Worm (Caenorhabditis elegans) whole organism, L3 larva: ENCODE results near the gene egl-4.

ENCODE experiments used
- aly-2 ChIP-seq: fragments of 150-350 bp; optimal IDR thresholded peaks from 2 replicates; lab custom pipeline; 2014; ENCODE audit warnings: missing biosample characterization, missing genetic modification characterization
- ceh-16 ChIP-seq: sonication (generic microtip); optimal IDR thresholded peaks from 2 replicates; lab custom pipeline; 2017; ENCODE audit warnings: missing biosample characterization, missing genetic modification characterization
- ceh-82 ChIP-seq: fragments of 150-350 bp; optimal IDR thresholded peaks from 2 replicates; lab custom pipeline; 2014; ENCODE audit warnings: missing biosample characterization, missing genetic modification characterization
- elt-3 ChIP-seq, 3 experiments: fragments of 150-350 bp in 1 of 3; sonication (generic microtip) in 2 of 3; optimal IDR thresholded peaks; 2 replicates in 2 of 3; 4 replicates in 1 of 3; lab custom pipeline; 2014 to 2017; ENCODE audit warnings: missing biosample characterization in 3 of 3, missing genetic modification characterization in 3 of 3
- mml-1 ChIP-seq: fragments of 150-350 bp; sonication (generic microtip); optimal IDR thresholded peaks from 3 replicates; lab custom pipeline; 2014; ENCODE audit warnings: missing biosample characterization, missing genetic modification characterization
- nhr-12 ChIP-seq: fragments of 150-350 bp; optimal IDR thresholded peaks from 2 replicates; lab custom pipeline; 2014; ENCODE audit warnings: missing biosample characterization, missing genetic modification characterization
- nhr-77 ChIP-seq: fragments of 150-350 bp; optimal IDR thresholded peaks from 2 replicates; lab custom pipeline; 2014; ENCODE audit warnings: missing biosample characterization, missing genetic modification characterization
- pqm-1 ChIP-seq: fragments of 150-350 bp; optimal IDR thresholded peaks from 2 replicates; lab custom pipeline; 2017; ENCODE audit warnings: missing biosample characterization, missing genetic modification characterization, inconsistent platforms
- snpc-4 ChIP-seq: fragments of 150-350 bp; optimal IDR thresholded peaks from 2 replicates; lab custom pipeline; 2014; ENCODE audit warnings: missing biosample characterization, missing genetic modification characterization

DNA sequence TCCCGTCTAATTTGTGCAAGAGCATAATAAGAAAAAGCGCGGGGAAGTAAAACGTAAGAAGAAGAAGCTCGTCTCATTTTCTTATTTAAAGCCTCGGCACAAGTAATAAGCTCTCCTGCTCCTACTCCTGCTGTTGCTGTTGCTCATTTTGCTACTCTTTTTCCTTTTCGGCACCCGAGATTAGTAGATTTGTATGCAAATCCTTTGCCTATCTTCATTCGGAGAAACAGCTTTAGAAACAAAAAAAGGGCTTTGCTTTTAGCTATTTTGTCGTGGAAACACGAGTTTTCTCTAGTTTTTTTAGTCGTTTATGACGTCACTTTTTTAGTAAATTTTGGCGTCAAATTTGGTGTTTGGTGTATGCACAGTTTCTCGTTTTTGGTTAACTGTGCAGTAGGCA lies 4.3 kb upstream of the egl-4 start:
- no peak for TF ChIP-seq aly-2 (tag; lab: Kevin White, UChicago)
- no peak for TF ChIP-seq ceh-16 (tag; lab: Kevin White, UChicago)
- TF ChIP-seq pqm-1 = no peak
- TF ChIP-seq ceh-82 (tag; lab: Kevin White, UChicago) = no peak
- TF ChIP-seq mml-1 (tag; lab: Kevin White, UChicago) = no peak
- TF ChIP-seq elt-3 (tag; optimal IDR thresholded peaks at IDR 0.05; lab: Kevin White, UChicago) = no peak
- no peak for TF ChIP-seq nhr-77
- TF ChIP-seq nhr-12 = no peak
- TF ChIP-seq snpc-4 (tag; lab: Kevin White, UChicago) = no peak
